Worm (Caenorhabditis elegans) whole organism, mixed stage, embryonic: ENCODE results near the gene dnj-10.

ENCODE experiments used
- M03D4.4 ChIP-seq: sonication (generic microtip); optimal IDR thresholded peaks from 2 replicates; lab custom pipeline; 2017; ENCODE audit warnings: mild to moderate bottlenecking, missing genetic modification characterization, missing compliant biosample characterization
- bed-3 ChIP-seq: fragments of 200-800 bp; sonication (Bioruptor generic); optimal IDR thresholded peaks from 3 replicates; lab custom pipeline; 2018; ENCODE audit warnings: mild to moderate bottlenecking, missing genetic modification characterization, moderate library complexity, missing compliant biosample characterization
- blmp-1 ChIP-seq: fragments of 150-350 bp; optimal IDR thresholded peaks from 2 replicates; lab custom pipeline; 2014; ENCODE audit warnings: missing biosample characterization, missing genetic modification characterization
- ceh-39 ChIP-seq: fragments of 150-350 bp; optimal IDR thresholded peaks from 2 replicates; lab custom pipeline; 2014; ENCODE audit warnings: missing biosample characterization, missing genetic modification characterization
- ceh-43 ChIP-seq: fragments of 200-800 bp; sonication (Bioruptor generic); optimal IDR thresholded peaks from 2 replicates; lab custom pipeline; 2018; ENCODE audit warnings: mild to moderate bottlenecking, missing genetic modification characterization, moderate library complexity, missing compliant biosample characterization
- ceh-83 ChIP-seq: fragments of 200-800 bp; sonication (Bioruptor generic); optimal IDR thresholded peaks from 2 replicates; lab custom pipeline; 2018; ENCODE audit warnings: mild to moderate bottlenecking, missing genetic modification characterization, missing compliant biosample characterization
- ces-1 ChIP-seq: fragments of 150-350 bp; optimal IDR thresholded peaks from 2 replicates; lab custom pipeline; 2014; ENCODE audit warnings: missing biosample characterization, missing genetic modification reagents, missing genetic modification characterization
- cnd-1 ChIP-seq: fragments of 200-800 bp; sonication (Bioruptor generic); optimal IDR thresholded peaks from 2 replicates; lab custom pipeline; 2018; ENCODE audit warnings: mild to moderate bottlenecking, missing genetic modification characterization, missing compliant biosample characterization
- drap-1 ChIP-seq: fragments of 200-800 bp; sonication (Bioruptor generic); optimal IDR thresholded peaks from 3 replicates; lab custom pipeline; 2018; ENCODE audit warnings: mild to moderate bottlenecking, missing genetic modification characterization, missing compliant biosample characterization
- elt-1 ChIP-seq: sonication (generic microtip); optimal IDR thresholded peaks from 2 replicates; lab custom pipeline; 2017; ENCODE audit warnings: missing genetic modification characterization, mild to moderate bottlenecking, missing compliant biosample characterization, antibody characterized with exemption, moderate library complexity, borderline replicate concordance; ENCODE audit not compliant: insufficient read depth
- elt-3 ChIP-seq: fragments of 150-350 bp; optimal IDR thresholded peaks from 2 replicates; lab custom pipeline; 2014; ENCODE audit warnings: missing biosample characterization, missing genetic modification characterization
- flh-1 ChIP-seq: fragments of 200-800 bp; sonication (Bioruptor generic); optimal IDR thresholded peaks from 2 replicates; lab custom pipeline; 2018; ENCODE audit warnings: mild to moderate bottlenecking, missing genetic modification characterization, moderate library complexity, missing compliant biosample characterization
- ham-2 ChIP-seq: fragments of 200-800 bp; sonication (Bioruptor generic); optimal IDR thresholded peaks from 2 replicates; lab custom pipeline; 2018; ENCODE audit warnings: mild to moderate bottlenecking, missing genetic modification characterization, missing compliant biosample characterization
- hlh-1 ChIP-seq: fragments of 150-350 bp; optimal IDR thresholded peaks from 2 replicates; lab custom pipeline; 2014; ENCODE audit warnings: missing biosample characterization, missing genetic modification reagents, missing genetic modification characterization
- lin-13 ChIP-seq: fragments of 150-350 bp; optimal IDR thresholded peaks from 2 replicates; lab custom pipeline; 2014; ENCODE audit warnings: missing biosample characterization, missing genetic modification characterization
- lin-32 ChIP-seq: fragments of 200-800 bp; sonication (Bioruptor generic); optimal IDR thresholded peaks from 2 replicates; lab custom pipeline; 2018; ENCODE audit warnings: mild to moderate bottlenecking, missing genetic modification characterization, missing compliant biosample characterization
- lsy-2 ChIP-seq: fragments of 150-350 bp; optimal IDR thresholded peaks from 2 replicates; lab custom pipeline; 2014; ENCODE audit warnings: missing biosample characterization, missing genetic modification characterization
- mab-5 ChIP-seq: fragments of 150-350 bp; optimal IDR thresholded peaks from 2 replicates; lab custom pipeline; 2014; ENCODE audit warnings: missing biosample characterization, missing genetic modification characterization
- mep-1 ChIP-seq: fragments of 150-350 bp; optimal IDR thresholded peaks from 2 replicates; lab custom pipeline; 2017; ENCODE audit warnings: missing biosample characterization, missing genetic modification reagents, missing genetic modification characterization, inconsistent platforms
- mls-2 ChIP-seq: sonication (generic microtip); optimal IDR thresholded peaks from 2 replicates; lab custom pipeline; 2016; ENCODE audit warnings: mild to moderate bottlenecking, missing genetic modification characterization, moderate library complexity, missing compliant biosample characterization
- nhr-12 ChIP-seq: fragments of 150-350 bp; optimal IDR thresholded peaks from 2 replicates; lab custom pipeline; 2014; ENCODE audit warnings: missing biosample characterization, missing genetic modification characterization
- nhr-2 ChIP-seq: fragments of 150-350 bp; optimal IDR thresholded peaks from 2 replicates; lab custom pipeline; 2014; ENCODE audit warnings: missing biosample characterization, missing genetic modification characterization
- nhr-237 ChIP-seq: fragments of 150-350 bp; optimal IDR thresholded peaks from 2 replicates; lab custom pipeline; 2014; ENCODE audit warnings: missing biosample characterization, missing genetic modification characterization
- nhr-28 ChIP-seq: fragments of 150-350 bp; optimal IDR thresholded peaks from 2 replicates; lab custom pipeline; 2014; ENCODE audit warnings: missing biosample characterization, missing genetic modification characterization
- nhr-76 ChIP-seq: sonication (generic microtip); optimal IDR thresholded peaks from 2 replicates; lab custom pipeline; 2017; ENCODE audit warnings: missing biosample characterization, missing genetic modification characterization
- pha-4 ChIP-seq: fragments of 150-350 bp; optimal IDR thresholded peaks from 2 replicates; lab custom pipeline; 2018; ENCODE audit warnings: missing biosample characterization, missing genetic modification reagents, missing genetic modification characterization
- sem-2 ChIP-seq: fragments of 200-800 bp; sonication (Bioruptor generic); optimal IDR thresholded peaks from 2 replicates; lab custom pipeline; 2018; ENCODE audit warnings: mild to moderate bottlenecking, missing genetic modification characterization, missing compliant biosample characterization
- snpc-4 ChIP-seq: fragments of 150-350 bp; optimal IDR thresholded peaks from 2 replicates; lab custom pipeline; 2014; ENCODE audit warnings: missing biosample characterization, missing genetic modification characterization
- sptf-1 ChIP-seq: sonication (generic microtip); optimal IDR thresholded peaks from 2 replicates; lab custom pipeline; 2017; ENCODE audit warnings: mild to moderate bottlenecking, missing genetic modification characterization, moderate library complexity, missing compliant biosample characterization
- tbx-8 ChIP-seq: fragments of 200-800 bp; sonication (Bioruptor generic); optimal IDR thresholded peaks from 2 replicates; lab custom pipeline; 2018; ENCODE audit warnings: mild to moderate bottlenecking, missing genetic modification characterization, moderate library complexity, missing compliant biosample characterization
- unc-120 ChIP-seq: sonication (generic microtip); optimal IDR thresholded peaks from 2 replicates; lab custom pipeline; 2017; ENCODE audit warnings: missing genetic modification characterization, missing compliant biosample characterization; ENCODE audit not compliant: poor library complexity, severe bottlenecking
- unc-39 ChIP-seq: fragments of 150-350 bp; optimal IDR thresholded peaks from 2 replicates; lab custom pipeline; 2014; ENCODE audit warnings: missing biosample characterization, missing genetic modification characterization
- unc-62 ChIP-seq: fragments of 150-350 bp; optimal IDR thresholded peaks from 2 replicates; lab custom pipeline; 2014; ENCODE audit warnings: missing biosample characterization, missing genetic modification reagents, missing genetic modification characterization
- zip-8 ChIP-seq: fragments of 150-350 bp; optimal IDR thresholded peaks from 2 replicates; lab custom pipeline; 2014; ENCODE audit warnings: missing biosample characterization, missing genetic modification characterization
- ztf-11 ChIP-seq: fragments of 150-350 bp; optimal IDR thresholded peaks from 2 replicates; lab custom pipeline; 2014; ENCODE audit warnings: missing biosample characterization, missing genetic modification characterization

The dnj-10 gene

ce11 chrIII:8636803-8637202, 5.8 kb downstream of the dnj-10 start:
- TF ChIP-seq ces-1 (GFP tag; lab: Kevin White, UChicago) (no peak), hlh-1 (tag; lab: Kevin White, UChicago) (peak; percentile 63)

ce11 chrIII:8639188-8639795, 8.3 kb downstream of the dnj-10 start, which contains the start of gene fip-1:
Gene fip-1, plus strand, starts transcription at chrIII:8639745.
- no peak for TF ChIP-seq ceh-83 (GFP tag; lab: Kevin White, UChicago)
- TF ChIP-seq, all 35 proteins: peak for 0

- no peak for TF ChIP-seq blmp-1 (tag; lab: Kevin White, UChicago)
- TF ChIP-seq zip-8 (tag; lab: Kevin White, UChicago): no peak
- TF ChIP-seq ceh-39 (tag; lab: Kevin White, UChicago): no peak
- TF ChIP-seq cnd-1 (tag; lab: Kevin White, UChicago): no peak
- no peak for TF ChIP-seq unc-120 (tag; lab: Kevin White, UChicago)
- TF ChIP-seq pha-4 (tag; lab: Kevin White, UChicago): no peak
- TF ChIP-seq M03D4.4 (tag; lab: Kevin White, UChicago): no peak
- TF ChIP-seq ztf-11: no peak
- no peak for TF ChIP-seq mls-2
- no peak for TF ChIP-seq sptf-1 (tag; lab: Kevin White, UChicago)
- TF ChIP-seq mab-5 (tag; lab: Kevin White, UChicago): no peak
- TF ChIP-seq nhr-76 (tag; lab: Kevin White, UChicago): no peak
- no peak for TF ChIP-seq unc-39
- TF ChIP-seq ces-1 (GFP tag; lab: Kevin White, UChicago): no peak
- no peak for TF ChIP-seq hlh-1 (tag; lab: Kevin White, UChicago)
- no peak for TF ChIP-seq nhr-12 (tag; lab: Kevin White, UChicago)
- no peak for TF ChIP-seq elt-3 (tag; lab: Kevin White, UChicago)
Measured at ce11 chrIII:8643639-8644038, 12.7 kb downstream of the dnj-10 start, which contains the start of gene twk-7. Gene twk-7, minus strand, starts transcription at chrIII:8643739.

ce11 chrIII:8646021-8646420, 15.1 kb downstream of the dnj-10 start:
- no peak for TF ChIP-seq bed-3 (GFP tag; lab: Kevin White, UChicago)
- no peak for TF ChIP-seq pha-4 (tag; lab: Kevin White, UChicago)

- TF ChIP-seq drap-1 (GFP tag; lab: Kevin White, UChicago): no peak
- no peak for TF ChIP-seq mls-2
- TF ChIP-seq unc-120 (tag; lab: Kevin White, UChicago): no peak
- no peak for TF ChIP-seq bed-3 (GFP tag; lab: Kevin White, UChicago)
- no peak for TF ChIP-seq hlh-1 (tag; lab: Kevin White, UChicago)
Measured at ce11 chrIII:8648589-8648988, 17.6 kb downstream of the dnj-10 start, which contains the start of gene F22B7.3. Gene F22B7.3, plus strand, starts transcription at chrIII:8648889.

ce11 chrIII:8650235-8650817, 19.4 kb downstream of the dnj-10 start, which contains the start of gene flp-23:
Gene flp-23, plus strand, starts transcription at chrIII:8650767.
- no peak for TF ChIP-seq lsy-2 (tag; lab: Kevin White, UChicago)
- TF ChIP-seq ceh-43 (GFP tag; lab: Kevin White, UChicago): peak; percentile 71
- TF ChIP-seq M03D4.4 (tag; lab: Kevin White, UChicago): peak; percentile 85
- TF ChIP-seq ceh-83 (GFP tag; lab: Kevin White, UChicago): peak; percentile 89
- peak; percentile 12 for TF ChIP-seq mep-1 (tag; lab: Kevin White, UChicago)
- TF ChIP-seq cnd-1 (tag; lab: Kevin White, UChicago): peak; percentile 78
- TF ChIP-seq lin-32 (GFP tag; lab: Kevin White, UChicago): peak; percentile 50
- no peak for TF ChIP-seq nhr-237 (tag; lab: Kevin White, UChicago)
- TF ChIP-seq hlh-1 (tag; lab: Kevin White, UChicago): peak; percentile 0
- no peak for TF ChIP-seq nhr-12 (tag; lab: Kevin White, UChicago)
- peak; percentile 87 for TF ChIP-seq mls-2
- TF ChIP-seq elt-3 (tag; lab: Kevin White, UChicago): no peak
- no peak for TF ChIP-seq ztf-11
- TF ChIP-seq elt-1: no peak
- no peak for TF ChIP-seq ceh-39 (tag; lab: Kevin White, UChicago)
- TF ChIP-seq unc-39: no peak
- TF ChIP-seq lin-13: no peak
- no peak for TF ChIP-seq unc-62
- no peak for TF ChIP-seq zip-8 (tag; lab: Kevin White, UChicago)
- peak; percentile 34 for TF ChIP-seq ham-2 (GFP tag; lab: Kevin White, UChicago)
- no peak for TF ChIP-seq nhr-76 (tag; lab: Kevin White, UChicago)
- TF ChIP-seq sptf-1 (tag; lab: Kevin White, UChicago): peak; percentile 88
- peak; percentile 73 for TF ChIP-seq sem-2 (GFP tag; lab: Kevin White, UChicago)
- no peak for TF ChIP-seq tbx-8 (GFP tag; lab: Kevin White, UChicago)
- no peak for TF ChIP-seq nhr-28 (tag; lab: Kevin White, UChicago)
- peak; percentile 80 for TF ChIP-seq drap-1 (GFP tag; lab: Kevin White, UChicago)
- TF ChIP-seq blmp-1 (tag; lab: Kevin White, UChicago): peak; percentile 22
- peak; percentile 52 for TF ChIP-seq flh-1 (GFP tag; lab: Kevin White, UChicago)
- TF ChIP-seq snpc-4 (tag; lab: Kevin White, UChicago): no peak
- no peak for TF ChIP-seq nhr-2 (tag; lab: Kevin White, UChicago)
- TF ChIP-seq pha-4 (tag; lab: Kevin White, UChicago): no peak
- TF ChIP-seq bed-3 (GFP tag; lab: Kevin White, UChicago): peak; percentile 68
- TF ChIP-seq unc-120 (tag; lab: Kevin White, UChicago): peak; percentile 66
